Worm (Caenorhabditis elegans) whole organism, midembryonic: ENCODE results near the gene M106.8.

Experiments used
- T22C8.4 ChIP-seq: fragments of 200-800 bp; sonication (Bioruptor generic); IDR thresholded peaks from 2 replicates; pipeline ENCODE4 v1.3.6; 2022; ENCODE audit warnings: missing genetic modification characterization, missing compliant biosample characterization
- cog-1 ChIP-seq: sonication (generic microtip); optimal IDR thresholded peaks from 2 replicates; lab custom pipeline; 2016; ENCODE audit warnings: missing genetic modification characterization, missing compliant biosample characterization
- flt-1 ChIP-seq: fragments of 200-800 bp; sonication (Bioruptor generic); IDR thresholded peaks from 2 replicates; pipeline ENCODE4 v1.3.6; 2022; ENCODE audit warnings: missing genetic modification characterization, missing compliant biosample characterization
- klf-2 ChIP-seq: fragments of 200-800 bp; sonication (Bioruptor generic); conservative IDR thresholded peaks from 2 replicates; pipeline ENCODE4 v1.3.6; 2022; ENCODE audit warnings: missing genetic modification reagents, missing genetic modification characterization, missing compliant biosample characterization
- med-1 ChIP-seq: sonication (generic microtip); optimal IDR thresholded peaks from 2 replicates; lab custom pipeline; 2017; ENCODE audit warnings: missing genetic modification characterization, mild to moderate bottlenecking, missing compliant biosample characterization, antibody characterized with exemption, missing genetic modification reagents; ENCODE audit not compliant: insufficient read depth
- ref-1 ChIP-seq: fragments of 200-800 bp; sonication (Bioruptor generic); conservative IDR thresholded peaks from 2 replicates; pipeline ENCODE4 v1.3.6; 2022; ENCODE audit warnings: missing genetic modification reagents, missing genetic modification characterization, missing compliant biosample characterization
- tab-1 ChIP-seq: fragments of 200-800 bp; sonication (Bioruptor generic); IDR thresholded peaks from 2 replicates; pipeline ENCODE4 v1.3.6; 2022; ENCODE audit warnings: missing genetic modification characterization, missing compliant biosample characterization
- ztf-23 ChIP-seq: fragments of 200-800 bp; sonication (Bioruptor generic); IDR thresholded peaks from 2 replicates; pipeline ENCODE4 v1.3.6; 2022; ENCODE audit warnings: missing genetic modification reagents, missing genetic modification characterization, missing compliant biosample characterization
- ztf-29 ChIP-seq: fragments of 200-800 bp; sonication (Bioruptor generic); IDR thresholded peaks from 2 replicates; pipeline ENCODE4 v1.3.6; 2022; ENCODE audit warnings: missing genetic modification reagents, missing genetic modification characterization, missing compliant biosample characterization

M106.8 gene

ce11 chrII:10870698-10871097, 27.3 kb upstream of the M106.8 start:
- TF ChIP-seq T22C8.4 (GFP tag; lab: Robert Waterston, UW) = no peak
- no peak for TF ChIP-seq klf-2
- TF ChIP-seq ref-1 (GFP tag; lab: Robert Waterston, UW) = no peak
- TF ChIP-seq cog-1 = no peak
- TF ChIP-seq ztf-29 (GFP tag; lab: Robert Waterston, UW) = no peak
- TF ChIP-seq flt-1 (GFP tag; lab: Robert Waterston, UW) = no peak
- TF ChIP-seq tab-1 (GFP tag; lab: Robert Waterston, UW) = no peak
- no peak for TF ChIP-seq med-1 (GFP tag; lab: Kevin White, UChicago)
- TF ChIP-seq ztf-23 (GFP tag; lab: Robert Waterston, UW) = no peak

ce11 chrII:10868670-10869246, 25.3 kb upstream of the M106.8 start, which contains the start of the genes gmps-1 and cap-2:
Gene gmps-1 (minus strand): TSS chrII:10868720.
Gene cap-2 (plus strand): TSS chrII:10869196.
- TF ChIP-seq cog-1 (peak; percentile 64), klf-2 (no peak), ref-1 (GFP tag; lab: Robert Waterston, UW) (no peak), med-1 (GFP tag; lab: Kevin White, UChicago) (no peak), ztf-23 (GFP tag; lab: Robert Waterston, UW) (peak; percentile 59; the same call in 1 of the 2 replicates), tab-1 (GFP tag; lab: Robert Waterston, UW) (no peak), ztf-29 (GFP tag; lab: Robert Waterston, UW) (no peak), flt-1 (GFP tag; lab: Robert Waterston, UW) (peak; percentile 76), T22C8.4 (GFP tag; lab: Robert Waterston, UW) (peak; percentile 86)

ce11 chrII:10867219-10867618, 23.8 kb upstream of the M106.8 start:
- TF ChIP-seq tab-1 (GFP tag; lab: Robert Waterston, UW) (no peak), ztf-29 (GFP tag; lab: Robert Waterston, UW) (no peak), klf-2 (no peak), cog-1 (no peak), ref-1 (GFP tag; lab: Robert Waterston, UW) (no peak), T22C8.4 (GFP tag; lab: Robert Waterston, UW) (no peak), flt-1 (GFP tag; lab: Robert Waterston, UW) (no peak), ztf-23 (GFP tag; lab: Robert Waterston, UW) (no peak), med-1 (GFP tag; lab: Kevin White, UChicago) (no peak)

- TF ChIP-seq klf-2 (no peak), med-1 (GFP tag; lab: Kevin White, UChicago) (no peak), cog-1 (no peak), flt-1 (GFP tag; lab: Robert Waterston, UW) (no peak), tab-1 (GFP tag; lab: Robert Waterston, UW) (no peak), ztf-23 (GFP tag; lab: Robert Waterston, UW) (no peak), ref-1 (GFP tag; lab: Robert Waterston, UW) (no peak), T22C8.4 (GFP tag; lab: Robert Waterston, UW) (no peak), ztf-29 (GFP tag; lab: Robert Waterston, UW) (no peak)
These were observed 19.6 kb upstream of the M106.8 start for ce11 chrII:10862749-10863656.

ce11 chrII:10861723-10862486, 18.5 kb upstream of the M106.8 start:
- TF ChIP-seq ref-1 (GFP tag; lab: Robert Waterston, UW) (no peak), ztf-29 (GFP tag; lab: Robert Waterston, UW) (no peak)

ce11 chrII:10861305-10861704, 17.9 kb upstream of the M106.8 start:
- TF ChIP-seq ztf-29 (GFP tag; lab: Robert Waterston, UW) (no peak), ztf-23 (GFP tag; lab: Robert Waterston, UW) (no peak), med-1 (GFP tag; lab: Kevin White, UChicago) (no peak)

- TF ChIP-seq klf-2 = no peak
These were observed 17.4 kb upstream of the M106.8 start, which contains the start of gene M106.3 for ce11 chrII:10860840-10861239. Gene M106.3 (minus strand): TSS chrII:10860909.

- TF ChIP-seq ztf-29 (GFP tag; lab: Robert Waterston, UW) (no peak), tab-1 (GFP tag; lab: Robert Waterston, UW) (no peak), T22C8.4 (GFP tag; lab: Robert Waterston, UW) (no peak), flt-1 (GFP tag; lab: Robert Waterston, UW) (no peak), klf-2 (no peak), ztf-23 (GFP tag; lab: Robert Waterston, UW) (no peak), ref-1 (GFP tag; lab: Robert Waterston, UW) (no peak), cog-1 (no peak), med-1 (GFP tag; lab: Kevin White, UChicago) (no peak)
These were observed 15.9 kb upstream of the M106.8 start for ce11 chrII:10859359-10859758.

- TF ChIP-seq klf-2 (no peak), ztf-29 (GFP tag; lab: Robert Waterston, UW) (no peak), ref-1 (GFP tag; lab: Robert Waterston, UW) (no peak), cog-1 (no peak), flt-1 (GFP tag; lab: Robert Waterston, UW) (no peak)
These were observed 13.7 kb upstream of the M106.8 start, which contains the start of gene M106.7 for ce11 chrII:10857077-10857476. Gene M106.7 (minus strand): TSS chrII:10857177.
